Fruit fly (Drosophila melanogaster) S2 (cell line): ENCODE measurements around the gene Dph1.

Experiments used
- CG8478 ChIP-seq: fragments of >200 bp; optimal IDR thresholded peaks from 2 replicates; lab custom pipeline; 2018
- CTCF ChIP-seq, 2 experiments: fragments of >200 bp; optimal IDR thresholded peaks; 2 replicates each; lab custom pipeline; 2018

dm6 chr3L:11680298-11680697 is 16.5 kb downstream of the Dph1 start, which contains the start of gene CG32085:
- TF ChIP-seq CG8478 = no peak
- no peak for TF ChIP-seq CTCF (optimal IDR thresholded peaks at IDR 0.05; lab: Kevin White, UChicago)
